Fruit fly (Drosophila melanogaster) whole organism, embryonic: ENCODE data around the gene CG10793.

Experiments used
- B-H2 ChIP-seq: fragments of 200-800 bp; sonication (Bioruptor generic); optimal IDR thresholded peaks from 2 replicates; lab custom pipeline; 2018; ENCODE audit warnings: missing biosample characterization, mild to moderate bottlenecking, missing genetic modification characterization
- Bgb ChIP-seq: fragments of 200-800 bp; sonication (Bioruptor generic); IDR thresholded peaks from 2 replicates; pipeline ENCODE4 v1.3.6; 2022; ENCODE audit warnings: missing biosample characterization, missing genetic modification characterization; ENCODE audit not compliant: partially characterized antibody
- BtbVII ChIP-seq: fragments of 200-800 bp; sonication (Bioruptor generic); optimal IDR thresholded peaks from 3 replicates; lab custom pipeline; 2017; ENCODE audit warnings: missing biosample characterization, mild to moderate bottlenecking, missing genetic modification characterization
- CG10959 ChIP-seq: fragments of 200-800 bp; sonication (Bioruptor generic); IDR thresholded peaks from 2 replicates; pipeline ENCODE4 v1.3.6; 2022; ENCODE audit warnings: missing biosample characterization, missing genetic modification characterization
- CG10979 ChIP-seq: fragments of 200-800 bp; sonication (Bioruptor generic); optimal IDR thresholded peaks from 2 replicates; lab custom pipeline; 2018; ENCODE audit warnings: missing biosample characterization, mild to moderate bottlenecking, missing genetic modification characterization, moderate library complexity
- CG11504 ChIP-seq: fragments of 200-800 bp; sonication (Bioruptor generic); optimal IDR thresholded peaks from 3 replicates; lab custom pipeline; 2019; ENCODE audit warnings: missing biosample characterization, mild to moderate bottlenecking, missing genetic modification characterization, moderate library complexity
- CG11560 ChIP-seq: fragments of 200-800 bp; sonication (Bioruptor generic); IDR thresholded peaks from 3 replicates; pipeline ENCODE4 v1.3.6; 2022; ENCODE audit warnings: missing biosample characterization, missing genetic modification characterization
- CG16813 ChIP-seq: fragments of 200-800 bp; sonication (Bioruptor generic); IDR thresholded peaks from 3 replicates; pipeline ENCODE4 v1.3.6; 2022; ENCODE audit warnings: missing biosample characterization, missing genetic modification characterization; ENCODE audit not compliant: partially characterized antibody
- CG17829 ChIP-seq: fragments of 200-800 bp; optimal IDR thresholded peaks from 2 replicates; lab custom pipeline; 2019; ENCODE audit warnings: missing biosample characterization, mild to moderate bottlenecking, missing genetic modification characterization, moderate library complexity
- CG1832 ChIP-seq: fragments of 200-800 bp; sonication (Bioruptor generic); optimal IDR thresholded peaks from 2 replicates; lab custom pipeline; 2017; ENCODE audit warnings: missing biosample characterization, mild to moderate bottlenecking, missing genetic modification characterization, inconsistent platforms
- CG18476 ChIP-seq: fragments of 200-800 bp; sonication (Bioruptor generic); optimal IDR thresholded peaks from 2 replicates; lab custom pipeline; 2016; ENCODE audit warnings: missing biosample characterization, mild to moderate bottlenecking, missing genetic modification characterization
- CG2120 ChIP-seq: fragments of 200-800 bp; sonication (Bioruptor generic); optimal IDR thresholded peaks from 3 replicates; lab custom pipeline; 2016; ENCODE audit warnings: missing biosample characterization, missing genetic modification characterization
- CG2199 ChIP-seq: fragments of 200-800 bp; sonication (Bioruptor generic); IDR thresholded peaks from 3 replicates; pipeline ENCODE4 v1.3.6; 2022; ENCODE audit warnings: missing biosample characterization, missing genetic modification characterization
- CG3065 ChIP-seq: fragments of 200-800 bp; sonication (Bioruptor generic); optimal IDR thresholded peaks from 2 replicates; lab custom pipeline; 2016; ENCODE audit warnings: missing biosample characterization, missing genetic modification characterization
- CG6791 ChIP-seq: fragments of 200-800 bp; sonication (Bioruptor generic); IDR thresholded peaks from 3 replicates; pipeline ENCODE4 v1.3.6; 2022; ENCODE audit warnings: missing biosample characterization, missing genetic modification characterization; ENCODE audit not compliant: partially characterized antibody
- CG7839 ChIP-seq: fragments of 200-800 bp; sonication (Bioruptor generic); optimal IDR thresholded peaks from 3 replicates; lab custom pipeline; 2018; ENCODE audit warnings: missing biosample characterization, mild to moderate bottlenecking, missing genetic modification characterization, moderate library complexity
- CG8290 ChIP-seq, 3 experiments: fragments of 200-800 bp; sonication (Bioruptor generic); optimal IDR thresholded peaks; 2 replicates each; lab custom pipeline; 2016 to 2019; ENCODE audit warnings: missing biosample characterization in 3 of 3, missing genetic modification characterization in 3 of 3, mild to moderate bottlenecking in 2 of 3, moderate library complexity in 1 of 3
- CG9609 ChIP-seq: fragments of 200-800 bp; sonication (Bioruptor generic); optimal IDR thresholded peaks from 3 replicates; lab custom pipeline; 2016; ENCODE audit warnings: missing biosample characterization, missing genetic modification characterization
- CG9797 ChIP-seq: fragments of 200-800 bp; sonication (Bioruptor generic); optimal IDR thresholded peaks from 3 replicates; lab custom pipeline; 2018; ENCODE audit warnings: missing biosample characterization, mild to moderate bottlenecking, missing genetic modification characterization
- CTCF ChIP-seq: fragments of 200-800 bp; sonication (Bioruptor generic); optimal IDR thresholded peaks from 2 replicates; lab custom pipeline; 2017; ENCODE audit warnings: missing biosample characterization, mild to moderate bottlenecking, missing genetic modification characterization, moderate library complexity
- Dip2 ChIP-seq: fragments of 200-800 bp; sonication (Bioruptor generic); IDR thresholded peaks from 2 replicates; pipeline ENCODE4 v1.3.6; 2022; ENCODE audit warnings: missing biosample characterization, missing genetic modification characterization
- Dp ChIP-seq: fragments of 200-800 bp; sonication (Bioruptor generic); optimal IDR thresholded peaks from 2 replicates; lab custom pipeline; 2018; ENCODE audit warnings: missing biosample characterization, mild to moderate bottlenecking, missing genetic modification characterization, moderate library complexity
- E2f2 ChIP-seq: fragments of 200-800 bp; sonication (Bioruptor generic); IDR thresholded peaks from 2 replicates; pipeline ENCODE4 v1.3.6; 2022; ENCODE audit warnings: missing biosample characterization, missing genetic modification characterization
- ERR ChIP-seq: fragments of 200-800 bp; sonication (Bioruptor generic); optimal IDR thresholded peaks from 2 replicates; lab custom pipeline; 2016; ENCODE audit warnings: missing biosample characterization, missing genetic modification characterization
- Ets97D ChIP-seq: fragments of 200-800 bp; sonication (Bioruptor generic); optimal IDR thresholded peaks from 3 replicates; lab custom pipeline; 2016; ENCODE audit warnings: missing biosample characterization, missing genetic modification characterization
- HmgD ChIP-seq: fragments of 200-800 bp; sonication (Bioruptor generic); optimal IDR thresholded peaks from 3 replicates; lab custom pipeline; 2016; ENCODE audit warnings: missing biosample characterization, missing genetic modification characterization
- Hr78 ChIP-seq, 2 experiments: fragments of 200-800 bp in 1 of 2; fragments of >200 bp in 1 of 2; sonication (Bioruptor generic) in 1 of 2; optimal IDR thresholded peaks; 2 replicates each; lab custom pipeline; 2017 to 2019; ENCODE audit warnings: missing biosample characterization in 2 of 2, missing genetic modification characterization in 2 of 2, mild to moderate bottlenecking in 1 of 2, moderate library complexity in 1 of 2
- Lhr ChIP-seq: fragments of 200-800 bp; sonication (Bioruptor generic); optimal IDR thresholded peaks from 3 replicates; lab custom pipeline; 2017; ENCODE audit warnings: mild to moderate bottlenecking, missing biosample characterization, missing genetic modification reagents, missing genetic modification characterization
- Myb ChIP-seq: fragments of 200-800 bp; sonication (Bioruptor generic); optimal IDR thresholded peaks from 2 replicates; lab custom pipeline; 2016; ENCODE audit warnings: missing biosample characterization, missing genetic modification characterization
- NC2β ChIP-seq: fragments of 200-800 bp; sonication (Bioruptor generic); optimal IDR thresholded peaks from 2 replicates; lab custom pipeline; 2016; ENCODE audit warnings: missing biosample characterization, missing genetic modification characterization
- Neu2 ChIP-seq: fragments of 200-800 bp; sonication (Bioruptor generic); optimal IDR thresholded peaks from 3 replicates; lab custom pipeline; 2016; ENCODE audit warnings: missing biosample characterization, missing genetic modification characterization, borderline replicate concordance
- Pdp1 ChIP-seq, 2 experiments: fragments of 200-800 bp; sonication (Bioruptor generic); optimal IDR thresholded peaks; 3 replicates each; lab custom pipeline; 2016; ENCODE audit warnings: missing biosample characterization in 2 of 2, missing genetic modification characterization in 2 of 2, mild to moderate bottlenecking in 1 of 2, moderate library complexity in 1 of 2
- Trl ChIP-seq, 3 experiments: fragments of >200 bp in 2 of 3; fragments of 200-800 bp in 1 of 3; sonication (Bioruptor generic) in 1 of 3; optimal IDR thresholded peaks; 2 replicates in 1 of 3; 3 replicates in 2 of 3; lab custom pipeline; 2016 to 2017; ENCODE audit warnings: missing biosample characterization in 1 of 3, missing genetic modification characterization in 1 of 3
- Xbp1 ChIP-seq: fragments of 200-800 bp; sonication (Bioruptor generic); optimal IDR thresholded peaks from 3 replicates; lab custom pipeline; 2016; ENCODE audit warnings: missing biosample characterization, mild to moderate bottlenecking, missing genetic modification characterization
- abd-A ChIP-seq: fragments of 200-800 bp; sonication (Bioruptor generic); optimal IDR thresholded peaks from 3 replicates; lab custom pipeline; 2019; ENCODE audit warnings: missing biosample characterization, mild to moderate bottlenecking, missing genetic modification characterization, moderate library complexity
- bab2 ChIP-seq: fragments of 200-800 bp; sonication (Bioruptor generic); optimal IDR thresholded peaks from 2 replicates; lab custom pipeline; 2016; ENCODE audit warnings: missing biosample characterization, missing genetic modification characterization
- chinmo ChIP-seq: fragments of 200-800 bp; sonication (Bioruptor generic); IDR thresholded peaks from 4 replicates; pipeline ENCODE4 v1.3.6; 2022; ENCODE audit warnings: missing biosample characterization, missing genetic modification characterization; ENCODE audit not compliant: partially characterized antibody
- crol ChIP-seq: fragments of 200-800 bp; sonication (Bioruptor generic); IDR thresholded peaks from 2 replicates; pipeline ENCODE4 v1.3.6; 2022; ENCODE audit warnings: missing biosample characterization, missing genetic modification characterization
- ftz-f1 ChIP-seq: fragments of 200-800 bp; sonication (Bioruptor generic); optimal IDR thresholded peaks from 2 replicates; lab custom pipeline; 2016; ENCODE audit warnings: missing biosample characterization, missing genetic modification characterization
- ind ChIP-seq: fragments of 200-800 bp; sonication (Bioruptor generic); optimal IDR thresholded peaks from 3 replicates; lab custom pipeline; 2016; ENCODE audit warnings: missing biosample characterization, missing genetic modification characterization
- knrl ChIP-seq: fragments of 200-800 bp; sonication (Bioruptor generic); IDR thresholded peaks from 3 replicates; pipeline ENCODE4 v1.3.6; 2022; ENCODE audit warnings: missing biosample characterization, missing genetic modification characterization; ENCODE audit not compliant: partially characterized antibody
- pita ChIP-seq: fragments of 200-800 bp; sonication (Bioruptor generic); optimal IDR thresholded peaks from 2 replicates; lab custom pipeline; 2017; ENCODE audit warnings: missing biosample characterization, mild to moderate bottlenecking, missing genetic modification characterization
- sens ChIP-seq: fragments of 200-800 bp; sonication (Bioruptor generic); peaks from one replicate; lab custom pipeline; 2016; ENCODE audit warnings: missing biosample characterization, missing genetic modification characterization
- slou ChIP-seq: fragments of 200-800 bp; sonication (Bioruptor generic); optimal IDR thresholded peaks from 3 replicates; lab custom pipeline; 2016; ENCODE audit warnings: missing biosample characterization, missing genetic modification characterization
- sqz ChIP-seq: fragments of 200-800 bp; sonication (Bioruptor generic); optimal IDR thresholded peaks from 3 replicates; lab custom pipeline; 2018; ENCODE audit warnings: missing biosample characterization, mild to moderate bottlenecking, missing genetic modification characterization
- stwl ChIP-seq: fragments of 200-800 bp; sonication (Bioruptor generic); optimal IDR thresholded peaks from 3 replicates; lab custom pipeline; 2018; ENCODE audit warnings: missing biosample characterization, mild to moderate bottlenecking, missing genetic modification characterization, moderate library complexity
- vvl ChIP-seq: fragments of 200-800 bp; sonication (Bioruptor generic); IDR thresholded peaks from 2 replicates; pipeline ENCODE4 v1.3.6; 2022; ENCODE audit warnings: missing biosample characterization, missing genetic modification characterization
- yki ChIP-seq: fragments of >200 bp; optimal IDR thresholded peaks from 3 replicates; lab custom pipeline; 2018

The CG10793 gene

DNA sequence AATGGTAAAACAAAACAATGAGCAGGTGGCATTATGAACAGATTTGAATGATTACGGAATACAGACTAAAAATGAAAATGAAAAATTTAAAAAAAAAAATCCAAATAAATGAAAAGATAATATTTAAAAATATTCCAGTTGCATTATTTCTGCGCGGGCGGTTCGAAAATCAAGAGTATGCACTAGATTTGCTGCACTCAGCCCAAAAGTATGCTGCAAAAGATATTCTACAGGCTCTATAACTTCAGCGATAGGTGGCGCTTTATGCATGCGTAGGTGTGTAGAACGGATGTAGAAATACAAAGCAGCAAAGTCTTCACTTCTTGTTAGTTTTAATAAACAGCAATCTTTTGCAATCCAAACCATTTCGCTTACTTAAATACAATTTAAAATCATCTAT, 27.5 kb upstream of the CG10793 start:
- TF ChIP-seq CG6791 (GFP tag; lab: Robert Waterston, UW) (peak; percentile 39; the same call in 1 of the 3 replicates), CG16813 (peak; percentile 43; the same call in 1 of the 3 replicates), CG9609 (GFP tag; lab: Kevin White, UChicago) (peak; percentile 1), ind (GFP tag; lab: Kevin White, UChicago) (no peak), CG10979 (tag; lab: Kevin White, UChicago) (peak; percentile 13), CG18476 (GFP tag; lab: Kevin White, UChicago) (peak; percentile 7), CG8290 (GFP tag; optimal IDR thresholded peaks at IDR 0.05; lab: Kevin White, UChicago) (no peak), CG8290 (tag; optimal IDR thresholded peaks at IDR 0.05; lab: Kevin White, UChicago) (peak in 1 of 2 experiments; percentile 42), slou (no peak), B-H2 (GFP tag; lab: Kevin White, UChicago) (peak; percentile 20), CG11504 (tag; lab: Kevin White, UChicago) (peak; percentile 27), Pdp1 (GFP tag; optimal IDR thresholded peaks at IDR 0.05; lab: Kevin White, UChicago) (peak in 1 of 2 experiments; percentile 28), Ets97D (GFP tag; lab: Kevin White, UChicago) (peak; percentile 9), stwl (tag; lab: Kevin White, UChicago) (peak; percentile 35), NC2β (GFP tag; lab: Kevin White, UChicago) (no peak), Dp (GFP tag; lab: Kevin White, UChicago) (peak; percentile 62), Xbp1 (GFP tag; lab: Kevin White, UChicago) (peak; percentile 8), Bgb (GFP tag; lab: Robert Waterston, UW) (peak; percentile 59), bab2 (GFP tag; lab: Kevin White, UChicago) (no peak), vvl (GFP tag; lab: Robert Waterston, UW) (peak; percentile 64), E2f2 (GFP tag; lab: Robert Waterston, UW) (peak; percentile 81), BtbVII (GFP tag; lab: Kevin White, UChicago) (no peak), CTCF (GFP tag; lab: Kevin White, UChicago) (peak; percentile 97), Dip2 (GFP tag; lab: Robert Waterston, UW) (peak; percentile 93), pita (peak; percentile 38), chinmo (0 out of 4 replicates have a peak, but pooled peaks have one; percentile 44), knrl (GFP tag; lab: Robert Waterston, UW) (peak; percentile 31; the same call in 1 of the 3 replicates), sens (peak; percentile 82), CG9797 (GFP tag; lab: Kevin White, UChicago) (no peak), Myb (GFP tag; lab: Kevin White, UChicago) (peak; percentile 3), CG2199 (peak; percentile 83), CG7839 (tag; lab: Kevin White, UChicago) (peak; percentile 0), Lhr (GFP tag; lab: Kevin White, UChicago) (peak; percentile 48), CG17829 (tag; lab: Kevin White, UChicago) (no peak), CG2120 (GFP tag; lab: Kevin White, UChicago) (peak; percentile 2)

DNA sequence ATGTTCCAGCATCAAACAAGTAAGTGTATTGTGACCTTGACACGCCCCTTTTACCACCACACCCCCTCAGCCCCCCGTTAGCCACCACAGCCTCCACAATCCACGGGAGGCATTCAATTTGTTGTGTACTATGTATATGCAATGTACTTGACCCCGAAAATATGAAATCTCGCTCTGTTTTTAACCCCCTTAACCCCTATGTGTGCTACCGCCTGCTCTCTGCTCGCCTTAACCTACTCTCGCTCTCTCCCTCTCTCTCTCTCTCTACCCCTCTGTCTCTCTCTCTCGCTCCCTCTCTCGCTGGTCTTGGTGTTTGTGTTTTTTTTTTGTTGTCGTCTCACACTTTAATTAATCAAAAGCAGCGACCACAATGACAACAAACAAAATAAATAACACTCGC, 16.3 kb upstream of the CG10793 start:
- TF ChIP-seq abd-A, result peak; percentile 18
- peak; percentile 80 for TF ChIP-seq crol (GFP tag; lab: Robert Waterston, UW)
- peak; percentile 37 for TF ChIP-seq yki (lab: Kevin White, UChicago)
- no peak for TF ChIP-seq Neu2 (GFP tag; lab: Kevin White, UChicago)
- 0 out of 4 replicates have a peak, but pooled peaks have one; percentile 51 for TF ChIP-seq chinmo
- peak in 1 of 2 experiments; percentile 13 for TF ChIP-seq Hr78 (GFP tag; optimal IDR thresholded peaks at IDR 0.05; lab: Kevin White, UChicago)
- TF ChIP-seq CG3065 (GFP tag; lab: Kevin White, UChicago), result peak; percentile 26
- no peak for TF ChIP-seq HmgD (GFP tag; lab: Kevin White, UChicago)
- TF ChIP-seq Trl (optimal IDR thresholded peaks at IDR 0.05; lab: Kevin White, UChicago), result peak; percentile 71 to 90
- no peak for TF ChIP-seq Trl (GFP tag; optimal IDR thresholded peaks at IDR 0.05; lab: Kevin White, UChicago)
- peak; percentile 29 for TF ChIP-seq sqz (GFP tag; lab: Kevin White, UChicago)
- TF ChIP-seq CG11560 (tag; lab: Robert Waterston, UW), result no peak
- no peak for TF ChIP-seq CG16813
- 0 out of 2 replicates have a peak, but pooled peaks have one; percentile 24 for TF ChIP-seq CG10959
- peak; percentile 46 for TF ChIP-seq ftz-f1 (GFP tag; lab: Kevin White, UChicago)
- peak; percentile 49 for TF ChIP-seq CG1832 (GFP tag; lab: Kevin White, UChicago)
- peak; percentile 29 for TF ChIP-seq ERR
- peak; percentile 37 for TF ChIP-seq sens
